Worm (Caenorhabditis elegans) whole organism, young adult: ENCODE results near the gene Y67D2.2.

Experiments
- B0019.2 ChIP-seq: fragments of 200-800 bp; sonication (Bioruptor generic); conservative IDR thresholded peaks from 2 replicates; pipeline ENCODE4 v1.3.6; 2022; ENCODE audit warnings: missing genetic modification reagents, missing genetic modification characterization, missing compliant biosample characterization
- C17E4.6 ChIP-seq: fragments of 200-800 bp; sonication (Bioruptor generic); IDR thresholded peaks from 2 replicates; pipeline ENCODE4 v1.3.6; 2022; ENCODE audit warnings: missing genetic modification reagents, missing genetic modification characterization, missing compliant biosample characterization
- F37B4.10 ChIP-seq: fragments of 200-800 bp; sonication (Bioruptor generic); IDR thresholded peaks from 2 replicates; pipeline ENCODE4 v1.3.6; 2022; ENCODE audit warnings: missing genetic modification characterization, missing compliant biosample characterization
- F55B11.4 ChIP-seq: sonication (generic microtip); optimal IDR thresholded peaks from 2 replicates; lab custom pipeline; 2016; ENCODE audit warnings: missing compliant biosample characterization, missing genetic modification characterization, borderline replicate concordance; ENCODE audit not compliant: insufficient read depth
- T07F8.4 ChIP-seq: sonication (generic microtip); optimal IDR thresholded peaks from 2 replicates; lab custom pipeline; 2016; ENCODE audit warnings: mild to moderate bottlenecking, missing genetic modification characterization, moderate library complexity, missing compliant biosample characterization
- ZK185.1 ChIP-seq: sonication (generic microtip); optimal IDR thresholded peaks from 2 replicates; lab custom pipeline; 2016; ENCODE audit warnings: mild to moderate bottlenecking, missing genetic modification characterization, missing compliant biosample characterization; ENCODE audit not compliant: poor library complexity, severe bottlenecking
- akir-1 ChIP-seq: fragments of 200-800 bp; sonication (Bioruptor generic); optimal IDR thresholded peaks from 2 replicates; lab custom pipeline; 2018; ENCODE audit warnings: mild to moderate bottlenecking, missing genetic modification characterization, moderate library complexity, missing compliant biosample characterization
- atf-7 ChIP-seq: sonication (generic microtip); optimal IDR thresholded peaks from 2 replicates; lab custom pipeline; 2017; ENCODE audit warnings: mild to moderate bottlenecking, missing genetic modification characterization, missing compliant biosample characterization
- attf-5 ChIP-seq: fragments of 200-800 bp; sonication (Bioruptor generic); optimal IDR thresholded peaks from 2 replicates; lab custom pipeline; 2018; ENCODE audit warnings: mild to moderate bottlenecking, missing genetic modification characterization, missing compliant biosample characterization
- cebp-1 ChIP-seq, 2 experiments: fragments of 200-800 bp in 1 of 2; sonication (Bioruptor generic) in 1 of 2; sonication (generic microtip) in 1 of 2; IDR thresholded peaks in 1 of 2; optimal IDR thresholded peaks in 1 of 2; 2 replicates each; pipeline versions ENCODE4 v1.3.6 to Lab custom; 2017 to 2022; ENCODE audit warnings: missing compliant biosample characterization in 2 of 2, missing genetic modification characterization in 2 of 2, mild to moderate bottlenecking in 1 of 2, missing genetic modification reagents in 1 of 2, moderate library complexity in 1 of 2
- ceh-100 ChIP-seq: fragments of 200-800 bp; sonication (Bioruptor generic); IDR thresholded peaks from 2 replicates; pipeline ENCODE4 v1.3.6; 2022; ENCODE audit warnings: missing genetic modification reagents, missing genetic modification characterization, missing compliant biosample characterization
- ceh-27 ChIP-seq: fragments of 200-800 bp; sonication (Bioruptor generic); optimal IDR thresholded peaks from 2 replicates; lab custom pipeline; 2018; ENCODE audit warnings: mild to moderate bottlenecking, missing genetic modification characterization, moderate library complexity, missing compliant biosample characterization
- ceh-40 ChIP-seq: fragments of 200-800 bp; sonication (Bioruptor generic); IDR thresholded peaks from 2 replicates; pipeline ENCODE4 v1.3.6; 2022; ENCODE audit warnings: missing genetic modification characterization, missing compliant biosample characterization
- ceh-58 ChIP-seq: fragments of 200-800 bp; sonication (Bioruptor generic); IDR thresholded peaks from 2 replicates; pipeline ENCODE4 v1.3.6; 2022; ENCODE audit warnings: missing genetic modification characterization, missing compliant biosample characterization
- ceh-79 ChIP-seq: sonication (generic microtip); optimal IDR thresholded peaks from 2 replicates; lab custom pipeline; 2017; ENCODE audit warnings: mild to moderate bottlenecking, missing genetic modification characterization, missing compliant biosample characterization
- ceh-91 ChIP-seq: fragments of 200-800 bp; sonication (Bioruptor generic); IDR thresholded peaks from 2 replicates; pipeline ENCODE4 v1.3.6; 2022; ENCODE audit warnings: missing genetic modification reagents, missing genetic modification characterization, missing compliant biosample characterization
- chd-7 ChIP-seq: sonication (generic microtip); optimal IDR thresholded peaks from 2 replicates; lab custom pipeline; 2016; ENCODE audit warnings: mild to moderate bottlenecking, missing genetic modification characterization, moderate library complexity, missing compliant biosample characterization
- dpff-1 ChIP-seq: sonication (generic microtip); optimal IDR thresholded peaks from 2 replicates; lab custom pipeline; 2017; ENCODE audit warnings: mild to moderate bottlenecking, missing genetic modification characterization, missing compliant biosample characterization
- efl-1 ChIP-seq: fragments of 150-350 bp; optimal IDR thresholded peaks from 2 replicates; lab custom pipeline; 2014; ENCODE audit warnings: missing biosample characterization, missing genetic modification reagents, missing genetic modification characterization
- ets-4 ChIP-seq: fragments of 200-800 bp; sonication (Bioruptor generic); optimal IDR thresholded peaks from 2 replicates; lab custom pipeline; 2018; ENCODE audit warnings: mild to moderate bottlenecking, missing genetic modification characterization, missing compliant biosample characterization
- hsf-1 ChIP-seq: fragments of 200-800 bp; sonication (Bioruptor generic); IDR thresholded peaks from 2 replicates; pipeline ENCODE4 v1.3.6; 2022; ENCODE audit warnings: missing genetic modification reagents, missing genetic modification characterization, missing compliant biosample characterization
- let-526 ChIP-seq: fragments of 200-800 bp; sonication (Bioruptor generic); IDR thresholded peaks from 2 replicates; pipeline ENCODE4 v1.3.6; 2022; ENCODE audit warnings: missing genetic modification reagents, missing genetic modification characterization, missing compliant biosample characterization
- lin-26 ChIP-seq: fragments of 200-800 bp; sonication (Bioruptor generic); IDR thresholded peaks from 2 replicates; pipeline ENCODE4 v1.3.6; 2022; ENCODE audit warnings: missing genetic modification reagents, missing genetic modification characterization, missing compliant biosample characterization
- lsy-27 ChIP-seq: sonication (generic microtip); optimal IDR thresholded peaks from 2 replicates; lab custom pipeline; 2017; ENCODE audit warnings: missing genetic modification characterization, mild to moderate bottlenecking, missing compliant biosample characterization, antibody characterized with exemption, missing genotype, borderline replicate concordance; ENCODE audit not compliant: insufficient read depth
- madf-8 ChIP-seq: fragments of 200-800 bp; sonication (Bioruptor generic); conservative IDR thresholded peaks from 2 replicates; pipeline ENCODE4 v1.3.6; 2022; ENCODE audit warnings: missing genetic modification reagents, missing genetic modification characterization, missing compliant biosample characterization
- mel-28 ChIP-seq: sonication (generic microtip); optimal IDR thresholded peaks from 2 replicates; lab custom pipeline; 2016; ENCODE audit warnings: borderline replicate concordance, mild to moderate bottlenecking, missing genetic modification characterization, missing compliant biosample characterization
- mes-4 ChIP-seq: sonication (generic microtip); optimal IDR thresholded peaks from 2 replicates; lab custom pipeline; 2016; ENCODE audit warnings: missing genotype, missing genetic modification characterization, missing compliant biosample characterization
- mxl-1 ChIP-seq: sonication (generic microtip); optimal IDR thresholded peaks from 2 replicates; lab custom pipeline; 2016; ENCODE audit warnings: missing genetic modification characterization, missing compliant biosample characterization
- nfya-1 ChIP-seq: sonication (generic microtip); optimal IDR thresholded peaks from 2 replicates; lab custom pipeline; 2017; ENCODE audit warnings: antibody characterized with exemption, missing compliant biosample characterization, missing genetic modification characterization, borderline replicate concordance; ENCODE audit not compliant: insufficient read depth
- nfyb-1 ChIP-seq: fragments of 200-800 bp; sonication (Bioruptor generic); IDR thresholded peaks from 2 replicates; pipeline ENCODE4 v1.3.6; 2022; ENCODE audit warnings: missing genetic modification reagents, missing genetic modification characterization, missing compliant biosample characterization
- nhr-80 ChIP-seq: sonication (generic microtip); optimal IDR thresholded peaks from 2 replicates; lab custom pipeline; 2016; ENCODE audit warnings: missing genetic modification characterization, missing compliant biosample characterization
- nhr-90 ChIP-seq: sonication (generic microtip); optimal IDR thresholded peaks from 2 replicates; lab custom pipeline; 2016; ENCODE audit warnings: missing genotype, mild to moderate bottlenecking, missing genetic modification characterization, missing compliant biosample characterization
- pha-4 ChIP-seq: fragments of 150-350 bp; sonication (generic microtip); optimal IDR thresholded peaks from 2 replicates; lab custom pipeline; 2014; ENCODE audit warnings: missing biosample characterization, missing genetic modification reagents, missing genetic modification characterization
- rcor-1 ChIP-seq: fragments of 200-800 bp; sonication (Bioruptor generic); IDR thresholded peaks from 2 replicates; pipeline ENCODE4 v1.3.6; 2022; ENCODE audit warnings: missing genetic modification reagents, missing genetic modification characterization, missing compliant biosample characterization
- repo-1 ChIP-seq: sonication (generic microtip); optimal IDR thresholded peaks from 2 replicates; lab custom pipeline; 2017; ENCODE audit warnings: mild to moderate bottlenecking, missing genetic modification characterization, missing compliant biosample characterization
- sdz-38 ChIP-seq: sonication (generic microtip); optimal IDR thresholded peaks from 2 replicates; lab custom pipeline; 2016; ENCODE audit warnings: missing genotype, missing genetic modification characterization, missing compliant biosample characterization
- sptf-2 ChIP-seq: fragments of 200-800 bp; sonication (Bioruptor generic); optimal IDR thresholded peaks from 2 replicates; lab custom pipeline; 2018; ENCODE audit warnings: mild to moderate bottlenecking, missing genetic modification characterization, missing compliant biosample characterization
- xnd-1 ChIP-seq: sonication (generic microtip); optimal IDR thresholded peaks from 2 replicates; lab custom pipeline; 2016; ENCODE audit warnings: missing genotype, missing genetic modification reagents, missing genetic modification characterization, missing compliant biosample characterization
- ztf-25 ChIP-seq: fragments of 200-800 bp; sonication (Bioruptor generic); IDR thresholded peaks from 2 replicates; pipeline ENCODE4 v1.3.6; 2022; ENCODE audit warnings: missing genetic modification reagents, missing genetic modification characterization, missing compliant biosample characterization
- ztf-26 ChIP-seq: sonication (generic microtip); optimal IDR thresholded peaks from 2 replicates; lab custom pipeline; 2017; ENCODE audit warnings: missing genetic modification characterization, missing compliant biosample characterization
- ztf-28 ChIP-seq: fragments of 200-800 bp; sonication (Bioruptor generic); IDR thresholded peaks from 2 replicates; pipeline ENCODE4 v1.3.6; 2022; ENCODE audit warnings: missing genetic modification reagents, missing genetic modification characterization, missing compliant biosample characterization
- ztf-3 ChIP-seq: fragments of 200-800 bp; sonication (Bioruptor generic); optimal IDR thresholded peaks from 2 replicates; lab custom pipeline; 2018; ENCODE audit warnings: mild to moderate bottlenecking, missing genetic modification characterization, missing compliant biosample characterization
- ztf-6 ChIP-seq: fragments of 200-800 bp; sonication (Bioruptor generic); IDR thresholded peaks from 2 replicates; pipeline ENCODE4 v1.3.6; 2022; ENCODE audit warnings: missing genetic modification reagents, missing genetic modification characterization, missing compliant biosample characterization

The Y67D2.2 gene

ce11 chrIII:1601464-1602169, 43.0 kb downstream of the Y67D2.2 start (continued):
- TF ChIP-seq nhr-80 (tag; lab: Kevin White, UChicago) (peak; percentile 39), atf-7 (tag; lab: Kevin White, UChicago) (peak; percentile 72), lin-26 (peak; percentile 85; the same call in 1 of the 2 replicates), ztf-6 (GFP tag; lab: Robert Waterston, UW) (peak; percentile 74; the same call in 1 of the 2 replicates), ZK185.1 (tag; lab: Kevin White, UChicago) (peak; percentile 72), ceh-27 (GFP tag; lab: Kevin White, UChicago) (no peak), mxl-1 (peak; percentile 68), B0019.2 (GFP tag; lab: Robert Waterston, UW) (peak; percentile 64), ceh-40 (0 out of 2 replicates have a peak, but pooled peaks have one; percentile 37), F37B4.10 (GFP tag; lab: Robert Waterston, UW) (0 out of 2 replicates have a peak, but pooled peaks have one; percentile 79), lsy-27 (tag; lab: Kevin White, UChicago) (no peak), dpff-1 (no peak), hsf-1 (no peak), pha-4 (tag; lab: Kevin White, UChicago) (no peak), sdz-38 (tag; lab: Kevin White, UChicago) (no peak), ceh-91 (no peak), ets-4 (GFP tag; lab: Kevin White, UChicago) (no peak), nfya-1 (tag; lab: Kevin White, UChicago) (no peak), nhr-90 (tag; lab: Kevin White, UChicago) (peak; percentile 73), attf-5 (GFP tag; lab: Kevin White, UChicago) (peak; percentile 51), F55B11.4 (tag; lab: Kevin White, UChicago) (no peak), madf-8 (GFP tag; lab: Robert Waterston, UW) (no peak), let-526 (peak; percentile 43; the same call in 1 of the 2 replicates), ztf-25 (GFP tag; lab: Robert Waterston, UW) (peak; percentile 97), mel-28 (tag; lab: Kevin White, UChicago) (no peak), repo-1 (tag; lab: Kevin White, UChicago) (no peak), efl-1 (GFP tag; lab: Kevin White, UChicago) (no peak), chd-7 (tag; lab: Kevin White, UChicago) (peak; percentile 62), ztf-3 (GFP tag; lab: Kevin White, UChicago) (peak; percentile 21), ceh-58 (no peak), nfyb-1 (GFP tag; lab: Robert Waterston, UW) (peak; percentile 75), T07F8.4 (peak; percentile 82), mes-4 (tag; lab: Kevin White, UChicago) (no peak), sptf-2 (GFP tag; lab: Kevin White, UChicago) (no peak), ceh-79 (tag; lab: Kevin White, UChicago) (no peak), C17E4.6 (GFP tag; lab: Robert Waterston, UW) (0 out of 2 replicates have a peak, but pooled peaks have one; percentile 28), xnd-1 (tag; lab: Kevin White, UChicago) (no peak), ceh-100 (GFP tag; lab: Robert Waterston, UW) (no peak), ztf-26 (no peak), akir-1 (no peak), cebp-1 (GFP tag; IDR thresholded peaks at IDR 0.05; lab: Robert Waterston, UW) (peak; percentile 23; the same call in 1 of the 2 replicates), cebp-1 (tag; optimal IDR thresholded peaks at IDR 0.05; lab: Kevin White, UChicago) (peak; percentile 62), ztf-28 (GFP tag; lab: Robert Waterston, UW) (peak; percentile 78; the same call in 1 of the 2 replicates), rcor-1 (GFP tag; lab: Robert Waterston, UW) (no peak)
